Fruit fly (Drosophila melanogaster) whole organism, wandering third instar larva: ENCODE results near the gene CG31077.

Experiments
- Abd-B ChIP-seq: fragments of >200 bp; optimal IDR thresholded peaks from 2 replicates; lab custom pipeline; 2017; ENCODE audit warnings: missing biosample characterization, missing genetic modification characterization
- CrebA ChIP-seq: fragments of 200-800 bp; sonication (Bioruptor generic); optimal IDR thresholded peaks from 2 replicates; lab custom pipeline; 2016; ENCODE audit warnings: missing biosample characterization, mild to moderate bottlenecking, missing genetic modification characterization, borderline replicate concordance
- Hr78 ChIP-seq: fragments of >200 bp; optimal IDR thresholded peaks from 2 replicates; lab custom pipeline; 2017; ENCODE audit warnings: missing biosample characterization, missing genetic modification characterization
- OdsH ChIP-seq: fragments of 200-800 bp; sonication (Bioruptor generic); optimal IDR thresholded peaks from 2 replicates; lab custom pipeline; 2016; ENCODE audit warnings: missing biosample characterization, mild to moderate bottlenecking, missing genetic modification characterization
- Sp1 ChIP-seq: fragments of 200-800 bp; sonication (Bioruptor generic); optimal IDR thresholded peaks from 3 replicates; lab custom pipeline; 2019; ENCODE audit warnings: missing biosample characterization, mild to moderate bottlenecking, missing genetic modification characterization, moderate library complexity
- ey ChIP-seq: fragments of 200-800 bp; sonication (Bioruptor generic); optimal IDR thresholded peaks from 2 replicates; lab custom pipeline; 2016; ENCODE audit warnings: missing biosample characterization, missing genetic modification characterization
- fru ChIP-seq: fragments of 200-800 bp; sonication (Bioruptor generic); optimal IDR thresholded peaks from 3 replicates; lab custom pipeline; 2016; ENCODE audit warnings: missing biosample characterization, mild to moderate bottlenecking, missing genetic modification characterization
- h ChIP-seq: fragments of 200-800 bp; sonication (Bioruptor generic); optimal IDR thresholded peaks from 3 replicates; lab custom pipeline; 2016; ENCODE audit warnings: missing biosample characterization, mild to moderate bottlenecking, missing genetic modification characterization
- psq ChIP-seq: fragments of 200-800 bp; sonication (Bioruptor generic); optimal IDR thresholded peaks from 3 replicates; lab custom pipeline; 2017; ENCODE audit warnings: missing biosample characterization, mild to moderate bottlenecking, missing genetic modification characterization, moderate library complexity
- tai ChIP-seq: sonication (Bioruptor generic); optimal IDR thresholded peaks from 2 replicates; lab custom pipeline; 2016; ENCODE audit warnings: missing biosample characterization, missing genetic modification characterization

DNA sequence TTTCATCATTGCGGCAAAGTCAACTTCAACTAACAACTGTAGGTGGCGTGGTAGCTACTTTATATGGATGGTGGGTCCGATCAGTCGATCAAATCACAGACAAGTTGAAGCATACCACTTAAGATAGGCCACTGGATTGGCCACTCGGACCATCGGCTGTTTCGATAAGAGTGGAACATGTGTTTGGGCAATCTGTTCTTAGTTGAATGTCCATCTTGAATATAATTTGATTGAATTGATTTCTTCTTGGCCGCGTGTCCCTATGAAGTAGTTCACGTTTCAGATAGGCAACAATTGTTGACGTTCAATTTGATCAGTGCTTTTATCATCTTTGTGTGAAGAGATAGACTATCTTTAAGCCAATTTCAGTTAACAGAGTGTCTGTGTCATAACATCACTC, 7.5 kb downstream of the CG31077 start, which contains the start of gene CG6295:
- TF ChIP-seq Sp1 (GFP tag; lab: Kevin White, UChicago), result no peak
- TF ChIP-seq psq (GFP tag; lab: Kevin White, UChicago), result no peak
- TF ChIP-seq tai (GFP tag; lab: Kevin White, UChicago), result no peak
- TF ChIP-seq OdsH (GFP tag; lab: Kevin White, UChicago), result no peak
- no peak for TF ChIP-seq Abd-B (GFP tag; lab: Kevin White, UChicago)
- TF ChIP-seq CrebA (GFP tag; lab: Kevin White, UChicago), result no peak
- TF ChIP-seq Hr78, result no peak
- TF ChIP-seq h (GFP tag; lab: Kevin White, UChicago), result no peak
- no peak for TF ChIP-seq ey (GFP tag; lab: Kevin White, UChicago)
- TF ChIP-seq fru (GFP tag; lab: Kevin White, UChicago), result no peak
